Worm (Caenorhabditis elegans) whole organism, L2 larva: ENCODE data around the gene nob-1.

Experiments used
- C34F6.9 ChIP-seq: fragments of 150-350 bp; optimal IDR thresholded peaks from 2 replicates; lab custom pipeline; 2014; ENCODE audit warnings: missing biosample characterization, missing genetic modification characterization
- F13H6.1 ChIP-seq: sonication (generic microtip); optimal IDR thresholded peaks from 2 replicates; lab custom pipeline; 2016; ENCODE audit warnings: missing genetic modification characterization, missing compliant biosample characterization
- R02D3.7 ChIP-seq: fragments of 150-350 bp; optimal IDR thresholded peaks from 2 replicates; lab custom pipeline; 2014; ENCODE audit warnings: missing biosample characterization, missing genetic modification characterization
- ZK546.5 ChIP-seq: sonication (generic microtip); optimal IDR thresholded peaks from 2 replicates; lab custom pipeline; 2017; ENCODE audit warnings: missing biosample characterization, missing genetic modification characterization
- alr-1 ChIP-seq: fragments of 150-350 bp; optimal IDR thresholded peaks from 2 replicates; lab custom pipeline; 2014; ENCODE audit warnings: missing biosample characterization, missing genetic modification characterization
- ama-1 ChIP-seq: fragments of 150-350 bp; optimal IDR thresholded peaks from 2 replicates; lab custom pipeline; 2018; ENCODE audit warnings: inconsistent platforms
- ceh-16 ChIP-seq: fragments of 150-350 bp; optimal IDR thresholded peaks from 2 replicates; lab custom pipeline; 2014; ENCODE audit warnings: missing biosample characterization, missing genetic modification characterization
- ceh-82 ChIP-seq: fragments of 150-350 bp; optimal IDR thresholded peaks from 2 replicates; lab custom pipeline; 2014; ENCODE audit warnings: missing biosample characterization, missing genetic modification characterization
- crh-2 ChIP-seq: sonication (generic microtip); optimal IDR thresholded peaks from 2 replicates; lab custom pipeline; 2017; ENCODE audit warnings: missing biosample characterization, missing genetic modification characterization
- dmd-4 ChIP-seq: sonication (generic microtip); optimal IDR thresholded peaks from 2 replicates; lab custom pipeline; 2017; ENCODE audit warnings: missing biosample characterization, missing genetic modification characterization
- elt-1 ChIP-seq: fragments of 150-350 bp; optimal IDR thresholded peaks from 2 replicates; lab custom pipeline; 2014; ENCODE audit warnings: missing biosample characterization, missing genetic modification characterization
- fos-1 ChIP-seq: fragments of 150-350 bp; optimal IDR thresholded peaks from 2 replicates; lab custom pipeline; 2014; ENCODE audit warnings: missing biosample characterization, missing genetic modification characterization
- gmeb-1 ChIP-seq: fragments of 150-350 bp; optimal IDR thresholded peaks from 2 replicates; lab custom pipeline; 2014; ENCODE audit warnings: missing biosample characterization, missing genetic modification characterization
- lin-11 ChIP-seq: fragments of 150-350 bp; sonication (generic microtip); optimal IDR thresholded peaks from 2 replicates; lab custom pipeline; 2014; ENCODE audit warnings: missing biosample characterization, missing genetic modification characterization, inconsistent platforms, mixed read lengths
- lin-13 ChIP-seq: fragments of 150-350 bp; optimal IDR thresholded peaks from 2 replicates; lab custom pipeline; 2014; ENCODE audit warnings: missing biosample characterization, missing genetic modification reagents, missing genetic modification characterization
- lin-39 ChIP-seq: fragments of 150-350 bp; optimal IDR thresholded peaks from 2 replicates; lab custom pipeline; 2014; ENCODE audit warnings: missing biosample characterization, missing genetic modification reagents, missing genetic modification characterization
- lsy-2 ChIP-seq, 2 experiments: fragments of 150-350 bp in 1 of 2; sonication (generic microtip) in 1 of 2; optimal IDR thresholded peaks; 2 replicates each; lab custom pipeline; 2014 to 2017; ENCODE audit warnings: missing biosample characterization in 2 of 2, missing genetic modification characterization in 2 of 2
- mab-5 ChIP-seq: fragments of 150-350 bp; optimal IDR thresholded peaks from 2 replicates; lab custom pipeline; 2014; ENCODE audit warnings: missing biosample characterization, missing genetic modification characterization
- mbf-1 ChIP-seq: sonication (generic microtip); optimal IDR thresholded peaks from 2 replicates; lab custom pipeline; 2017; ENCODE audit warnings: missing biosample characterization, missing genetic modification characterization
- nhr-10 ChIP-seq: sonication (generic microtip); optimal IDR thresholded peaks from 2 replicates; lab custom pipeline; 2017; ENCODE audit warnings: missing biosample characterization, missing genetic modification characterization
- nhr-11 ChIP-seq: fragments of 150-350 bp; optimal IDR thresholded peaks from 2 replicates; lab custom pipeline; 2014; ENCODE audit warnings: missing biosample characterization, missing genetic modification characterization
- nhr-12 ChIP-seq: fragments of 150-350 bp; optimal IDR thresholded peaks from 2 replicates; lab custom pipeline; 2014; ENCODE audit warnings: missing biosample characterization, missing genetic modification characterization
- nhr-129 ChIP-seq: fragments of 150-350 bp; optimal IDR thresholded peaks from 2 replicates; lab custom pipeline; 2014; ENCODE audit warnings: missing biosample characterization, missing genetic modification characterization
- nhr-21 ChIP-seq: fragments of 150-350 bp; optimal IDR thresholded peaks from 2 replicates; lab custom pipeline; 2014; ENCODE audit warnings: missing biosample characterization, missing genetic modification characterization
- nhr-23 ChIP-seq: fragments of 150-350 bp; optimal IDR thresholded peaks from 2 replicates; lab custom pipeline; 2014; ENCODE audit warnings: missing biosample characterization, missing genetic modification reagents, missing genetic modification characterization
- nhr-237 ChIP-seq: fragments of 150-350 bp; optimal IDR thresholded peaks from 2 replicates; lab custom pipeline; 2014; ENCODE audit warnings: missing biosample characterization, missing genetic modification characterization
- nhr-25 ChIP-seq: fragments of 150-350 bp; sonication (generic microtip); optimal IDR thresholded peaks from 3 replicates; lab custom pipeline; 2014; ENCODE audit warnings: missing biosample characterization, missing genetic modification characterization
- nhr-6 ChIP-seq: fragments of 150-350 bp; optimal IDR thresholded peaks from 2 replicates; lab custom pipeline; 2014; ENCODE audit warnings: missing biosample characterization, missing genetic modification characterization
- nhr-77 ChIP-seq: fragments of 150-350 bp; optimal IDR thresholded peaks from 2 replicates; lab custom pipeline; 2014; ENCODE audit warnings: missing biosample characterization, missing genetic modification characterization
- peb-1 ChIP-seq: fragments of 150-350 bp; optimal IDR thresholded peaks from 2 replicates; lab custom pipeline; 2014; ENCODE audit warnings: missing biosample characterization, missing genetic modification characterization
- sem-4 ChIP-seq: fragments of 150-350 bp; optimal IDR thresholded peaks from 2 replicates; lab custom pipeline; 2014; ENCODE audit warnings: missing biosample characterization, missing genetic modification reagents, missing genetic modification characterization
- skn-1 ChIP-seq: sonication (generic microtip); optimal IDR thresholded peaks from 2 replicates; lab custom pipeline; 2017; ENCODE audit warnings: missing biosample characterization, missing genetic modification characterization
- snpc-4 ChIP-seq: fragments of 150-350 bp; optimal IDR thresholded peaks from 2 replicates; lab custom pipeline; 2014; ENCODE audit warnings: missing biosample characterization, missing genetic modification characterization
- unc-39 ChIP-seq: fragments of 150-350 bp; optimal IDR thresholded peaks from 2 replicates; lab custom pipeline; 2014; ENCODE audit warnings: missing biosample characterization, missing genetic modification characterization
- unc-55 ChIP-seq: fragments of 150-350 bp; sonication (generic microtip); optimal IDR thresholded peaks from 3 replicates; lab custom pipeline; 2014; ENCODE audit warnings: missing biosample characterization, missing genetic modification reagents, missing genetic modification characterization
- unc-62 ChIP-seq: fragments of 150-350 bp; optimal IDR thresholded peaks from 2 replicates; lab custom pipeline; 2014; ENCODE audit warnings: missing biosample characterization, missing genetic modification reagents, missing genetic modification characterization
- zag-1 ChIP-seq: fragments of 150-350 bp; optimal IDR thresholded peaks from 2 replicates; lab custom pipeline; 2014; ENCODE audit warnings: missing biosample characterization, missing genetic modification characterization
- ztf-11 ChIP-seq: sonication (generic microtip); optimal IDR thresholded peaks from 2 replicates; lab custom pipeline; 2017; ENCODE audit warnings: missing biosample characterization, missing genetic modification characterization
- ztf-4 ChIP-seq: fragments of 150-350 bp; optimal IDR thresholded peaks from 2 replicates; lab custom pipeline; 2014; ENCODE audit warnings: missing biosample characterization, missing genetic modification characterization

Gene nob-1

ce11 chrIII:12063934-12064333 lies 20.2 kb downstream of the nob-1 start:
- no peak for TF ChIP-seq mab-5 (tag; lab: Kevin White, UChicago)
- no peak for TF ChIP-seq alr-1 (tag; lab: Kevin White, UChicago)
- no peak for TF ChIP-seq nhr-10 (tag; lab: Kevin White, UChicago)
- TF ChIP-seq peb-1 (tag; lab: Kevin White, UChicago) = no peak
- no peak for TF ChIP-seq ama-1 (lab: Kevin White, UChicago)
- TF ChIP-seq dmd-4 (tag; lab: Kevin White, UChicago) = no peak
- no peak for TF ChIP-seq unc-62 (GFP tag; lab: Kevin White, UChicago)
- TF ChIP-seq zag-1 (tag; lab: Kevin White, UChicago) = no peak
- TF ChIP-seq ceh-16 = no peak
- no peak for TF ChIP-seq elt-1
- TF ChIP-seq nhr-11 (tag; lab: Kevin White, UChicago) = no peak
- TF ChIP-seq snpc-4 = no peak
- no peak for TF ChIP-seq mbf-1 (tag; lab: Kevin White, UChicago)
- no peak for TF ChIP-seq nhr-129 (tag; lab: Kevin White, UChicago)
- TF ChIP-seq unc-55 (GFP tag; lab: Kevin White, UChicago) = no peak
- TF ChIP-seq ceh-82 (tag; lab: Kevin White, UChicago) = no peak
- TF ChIP-seq nhr-12 (tag; lab: Kevin White, UChicago) = no peak
- TF ChIP-seq lin-39 (tag; lab: Kevin White, UChicago) = no peak
- no peak for TF ChIP-seq nhr-21 (tag; lab: Kevin White, UChicago)

ce11 chrIII:12061413-12061812 lies 22.7 kb downstream of the nob-1 start, which contains the start of gene zyg-8:
Gene zyg-8 (plus strand): TSS chrIII:12061713.
- TF ChIP-seq mab-5 (tag; lab: Kevin White, UChicago) (no peak), nhr-129 (tag; lab: Kevin White, UChicago) (no peak), ztf-11 (tag; lab: Kevin White, UChicago) (no peak), skn-1 (no peak), crh-2 (no peak), sem-4 (tag; lab: Kevin White, UChicago) (no peak), zag-1 (tag; lab: Kevin White, UChicago) (no peak), ZK546.5 (tag; lab: Kevin White, UChicago) (no peak), R02D3.7 (no peak), unc-39 (no peak), nhr-10 (tag; lab: Kevin White, UChicago) (no peak), ztf-4 (tag; lab: Kevin White, UChicago) (no peak), nhr-11 (tag; lab: Kevin White, UChicago) (no peak), nhr-23 (no peak), lsy-2 (tag; optimal IDR thresholded peaks at IDR 0.05; lab: Kevin White, UChicago) (no peak), ceh-82 (tag; lab: Kevin White, UChicago) (no peak), unc-55 (GFP tag; lab: Kevin White, UChicago) (no peak)
- TF ChIP-seq, all 48 proteins: peak for 0

- TF ChIP-seq unc-39 = no peak
- no peak for TF ChIP-seq nhr-237 (tag; lab: Kevin White, UChicago)
- no peak for TF ChIP-seq nhr-21 (tag; lab: Kevin White, UChicago)
- TF ChIP-seq ZK546.5 (tag; lab: Kevin White, UChicago) = no peak
- no peak for TF ChIP-seq crh-2
- no peak for TF ChIP-seq elt-1
- TF ChIP-seq lin-11 (tag; lab: Kevin White, UChicago) = no peak
- no peak for TF ChIP-seq mab-5 (tag; lab: Kevin White, UChicago)
- TF ChIP-seq gmeb-1 (tag; lab: Kevin White, UChicago) = no peak
- no peak for TF ChIP-seq lin-13 (GFP tag; lab: Kevin White, UChicago)
- TF ChIP-seq nhr-25 (tag; lab: Kevin White, UChicago) = no peak
- no peak for TF ChIP-seq snpc-4
- TF ChIP-seq mbf-1 (tag; lab: Kevin White, UChicago) = no peak
- TF ChIP-seq, all 48 proteins: peak for 0
Measured at ce11 chrIII:12060092-12060491, 24.0 kb downstream of the nob-1 start.

- no peak for TF ChIP-seq nhr-77
- TF ChIP-seq, all 48 proteins: peak for 0
Measured at ce11 chrIII:12059521-12059920, 24.6 kb downstream of the nob-1 start.

ce11 chrIII:12058429-12058828 lies 25.7 kb downstream of the nob-1 start, which contains the start of gene arx-3:
Gene arx-3 (minus strand): TSS chrIII:12058458.
- TF ChIP-seq C34F6.9 (tag; lab: Kevin White, UChicago) (peak; percentile 52), unc-55 (GFP tag; lab: Kevin White, UChicago) (peak; percentile 58), gmeb-1 (tag; lab: Kevin White, UChicago) (peak; percentile 42), lin-13 (GFP tag; lab: Kevin White, UChicago) (peak; percentile 10), F13H6.1 (tag; lab: Kevin White, UChicago) (no peak), lsy-2 (tag; optimal IDR thresholded peaks at IDR 0.05; lab: Kevin White, UChicago) (peak; percentile 53 to 57), fos-1 (tag; lab: Kevin White, UChicago) (peak; percentile 13), mbf-1 (tag; lab: Kevin White, UChicago) (no peak), crh-2 (peak; percentile 30), mab-5 (tag; lab: Kevin White, UChicago) (peak; percentile 31), nhr-25 (tag; lab: Kevin White, UChicago) (peak; percentile 41), nhr-11 (tag; lab: Kevin White, UChicago) (no peak), sem-4 (tag; lab: Kevin White, UChicago) (peak; percentile 35), nhr-6 (tag; lab: Kevin White, UChicago) (no peak)
- TF ChIP-seq, all 48 proteins: peak for 10
